Worm (Caenorhabditis elegans) whole organism, early embryonic: ENCODE data around the gene R10E8.8.

ENCODE experiments used
- F13C5.2 ChIP-seq: sonication (generic microtip); optimal IDR thresholded peaks from 2 replicates; lab custom pipeline; 2017; ENCODE audit warnings: mild to moderate bottlenecking, missing genetic modification characterization, inconsistent platforms, missing compliant biosample characterization
- flt-1 ChIP-seq: fragments of 200-800 bp; sonication (Bioruptor generic); IDR thresholded peaks from 2 replicates; pipeline ENCODE4 v1.3.6; 2022; ENCODE audit warnings: missing genetic modification characterization, missing compliant biosample characterization

DNA sequence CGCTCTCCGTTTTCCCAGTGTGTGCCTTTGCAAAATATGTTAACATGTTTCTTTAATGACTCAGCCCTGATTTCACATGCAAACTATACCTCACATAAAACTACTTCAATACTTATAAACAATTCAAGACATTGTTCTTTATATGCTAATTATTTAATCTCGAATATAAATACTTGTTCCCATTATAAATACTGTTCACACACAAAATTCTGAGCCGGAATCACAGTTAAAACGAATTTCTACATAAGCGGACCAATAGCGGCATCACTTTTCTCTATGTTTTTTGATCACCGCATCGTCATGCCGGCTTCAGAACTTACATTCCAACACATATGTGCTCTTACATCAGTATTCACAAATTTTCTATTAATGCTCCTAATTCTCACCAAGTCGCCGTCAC, 13.0 kb upstream of the R10E8.8 start, which contains the start of gene R10E8.5:
- TF ChIP-seq flt-1 (GFP tag; lab: Robert Waterston, UW): no peak
- no peak for TF ChIP-seq F13C5.2 (tag; lab: Kevin White, UChicago)
